Worm (Caenorhabditis elegans) whole organism, L4 larva: ENCODE results near the gene ulp-1.
A peak's percentile ranks its signal among the peaks of the same experiment; 100 is the strongest.

Source experiments
- D1046.2 ChIP-seq: fragments of 200-800 bp; sonication (Bioruptor generic); IDR thresholded peaks from 2 replicates; pipeline ENCODE4 v1.3.6; 2022; ENCODE audit warnings: missing genetic modification characterization, missing compliant biosample characterization
- F26F4.8 ChIP-seq: fragments of 200-800 bp; sonication (Bioruptor generic); conservative IDR thresholded peaks from 2 replicates; pipeline ENCODE4 v1.3.6; 2022; ENCODE audit warnings: missing genetic modification characterization, missing compliant biosample characterization
- T20F7.1 ChIP-seq: fragments of 200-800 bp; sonication (Bioruptor generic); optimal IDR thresholded peaks from 2 replicates; lab custom pipeline; 2018; ENCODE audit warnings: mild to moderate bottlenecking, missing genetic modification characterization, missing compliant biosample characterization
- Y105C5A.15 ChIP-seq: fragments of 200-800 bp; sonication (Bioruptor generic); IDR thresholded peaks from 2 replicates; pipeline ENCODE4 v1.3.6; 2022; ENCODE audit warnings: missing genetic modification characterization, missing compliant biosample characterization
- aha-1 ChIP-seq: fragments of 150-350 bp; peaks from one replicate; lab custom pipeline; 2014; ENCODE audit warnings: missing biosample characterization, missing genetic modification characterization
- arid-1 ChIP-seq: fragments of 200-800 bp; sonication (Bioruptor generic); conservative IDR thresholded peaks from 2 replicates; pipeline ENCODE4 v1.3.6; 2022; ENCODE audit warnings: missing genetic modification reagents, missing genetic modification characterization, missing compliant biosample characterization
- ceh-20 ChIP-seq: fragments of 200-800 bp; sonication (Bioruptor generic); IDR thresholded peaks from 2 replicates; pipeline ENCODE4 v1.3.6; 2022; ENCODE audit warnings: missing genetic modification reagents, missing genetic modification characterization, missing compliant biosample characterization
- ceh-32 ChIP-seq: sonication (generic microtip); optimal IDR thresholded peaks from 2 replicates; lab custom pipeline; 2016; ENCODE audit warnings: mild to moderate bottlenecking, missing genetic modification characterization, missing compliant biosample characterization; ENCODE audit not compliant: poor library complexity
- ceh-82 ChIP-seq: sonication (generic microtip); optimal IDR thresholded peaks from 2 replicates; lab custom pipeline; 2017; ENCODE audit warnings: missing biosample characterization, missing genetic modification characterization
- cey-2 ChIP-seq: sonication (generic microtip); optimal IDR thresholded peaks from 3 replicates; lab custom pipeline; 2017; ENCODE audit warnings: missing genetic modification characterization, mild to moderate bottlenecking, missing compliant biosample characterization, antibody characterized with exemption, borderline replicate concordance; ENCODE audit not compliant: insufficient read depth
- ctbp-1 ChIP-seq: fragments of 200-800 bp; sonication (Bioruptor generic); IDR thresholded peaks from 2 replicates; pipeline ENCODE4 v1.3.6; 2022; ENCODE audit warnings: missing genetic modification reagents, missing genetic modification characterization, missing compliant biosample characterization
- daf-16 ChIP-seq, 3 experiments: sonication (generic microtip); optimal IDR thresholded peaks; 2 replicates each; lab custom pipeline; 2016 to 2017; ENCODE audit warnings: missing genetic modification characterization in 3 of 3, missing genetic modification reagents in 3 of 3, mild to moderate bottlenecking in 2 of 3, missing compliant biosample characterization in 2 of 3, missing biosample characterization in 1 of 3, moderate library complexity in 1 of 3
- daf-19 ChIP-seq: fragments of 200-800 bp; sonication (Bioruptor generic); conservative IDR thresholded peaks from 2 replicates; pipeline ENCODE4 v1.3.6; 2022; ENCODE audit warnings: missing genetic modification characterization, missing compliant biosample characterization
- dmd-6 ChIP-seq: fragments of 200-800 bp; sonication (Bioruptor generic); IDR thresholded peaks from 2 replicates; pipeline ENCODE4 v1.3.6; 2022; ENCODE audit warnings: missing genetic modification reagents, missing genetic modification characterization, missing compliant biosample characterization
- duxl-1 ChIP-seq: sonication (generic microtip); optimal IDR thresholded peaks from 2 replicates; lab custom pipeline; 2016; ENCODE audit warnings: mild to moderate bottlenecking, missing genetic modification characterization, moderate library complexity, missing compliant biosample characterization; ENCODE audit not compliant: poor library complexity
- dve-1 ChIP-seq: sonication (generic microtip); optimal IDR thresholded peaks from 2 replicates; lab custom pipeline; 2017; ENCODE audit warnings: antibody characterized with exemption, mild to moderate bottlenecking, missing genetic modification characterization, missing compliant biosample characterization; ENCODE audit not compliant: insufficient read depth
- gei-8 ChIP-seq: fragments of 200-800 bp; sonication (Bioruptor generic); optimal IDR thresholded peaks from 2 replicates; lab custom pipeline; 2018; ENCODE audit warnings: mild to moderate bottlenecking, missing genetic modification characterization, missing compliant biosample characterization
- hlh-11 ChIP-seq: fragments of 200-800 bp; sonication (Bioruptor generic); optimal IDR thresholded peaks from 2 replicates; lab custom pipeline; 2018; ENCODE audit warnings: mild to moderate bottlenecking, missing genetic modification characterization, missing compliant biosample characterization
- lin-1 ChIP-seq: fragments of 200-800 bp; sonication (Bioruptor generic); IDR thresholded peaks from 2 replicates; pipeline ENCODE4 v1.3.6; 2022; ENCODE audit warnings: missing genetic modification reagents, missing genetic modification characterization, missing compliant biosample characterization
- lin-13 ChIP-seq: fragments of 150-350 bp; optimal IDR thresholded peaks from 2 replicates; lab custom pipeline; 2014; ENCODE audit warnings: missing biosample characterization, missing genetic modification reagents, missing genetic modification characterization
- lin-15B ChIP-seq: fragments of 150-350 bp; sonication (generic microtip); optimal IDR thresholded peaks from 3 replicates; lab custom pipeline; 2014; ENCODE audit warnings: missing biosample characterization, missing genetic modification characterization
- lir-3 ChIP-seq: sonication (generic microtip); optimal IDR thresholded peaks from 2 replicates; lab custom pipeline; 2016; ENCODE audit warnings: mild to moderate bottlenecking, missing genetic modification characterization, missing compliant biosample characterization
- madf-9 ChIP-seq: fragments of 200-800 bp; sonication (Bioruptor generic); conservative IDR thresholded peaks from 2 replicates; pipeline ENCODE4 v1.3.6; 2022; ENCODE audit warnings: missing genetic modification reagents, missing genetic modification characterization, missing compliant biosample characterization
- mdl-1 ChIP-seq, 2 experiments: fragments of 150-350 bp in 1 of 2; sonication (generic microtip) in 1 of 2; optimal IDR thresholded peaks; 2 replicates each; lab custom pipeline; 2014 to 2017; ENCODE audit warnings: missing biosample characterization in 2 of 2, missing genetic modification characterization in 2 of 2
- mes-2 ChIP-seq: sonication (generic microtip); optimal IDR thresholded peaks from 2 replicates; lab custom pipeline; 2016; ENCODE audit warnings: missing genotype, mild to moderate bottlenecking, missing genetic modification characterization, missing compliant biosample characterization; ENCODE audit not compliant: poor library complexity, severe bottlenecking
- mxl-3 ChIP-seq: fragments of 200-800 bp; sonication (Bioruptor generic); optimal IDR thresholded peaks from 2 replicates; lab custom pipeline; 2018; ENCODE audit warnings: mild to moderate bottlenecking, missing genetic modification characterization, missing compliant biosample characterization
- nhr-10 ChIP-seq: fragments of 150-350 bp; optimal IDR thresholded peaks from 2 replicates; lab custom pipeline; 2014; ENCODE audit warnings: missing biosample characterization, missing genetic modification characterization
- nhr-102 ChIP-seq: sonication (generic microtip); optimal IDR thresholded peaks from 2 replicates; lab custom pipeline; 2016; ENCODE audit warnings: mild to moderate bottlenecking, missing genetic modification characterization, moderate library complexity, missing compliant biosample characterization
- nhr-25 ChIP-seq: sonication (generic microtip); optimal IDR thresholded peaks from 2 replicates; lab custom pipeline; 2017; ENCODE audit warnings: missing genetic modification characterization, mild to moderate bottlenecking, missing compliant biosample characterization, antibody characterized with exemption, moderate library complexity, borderline replicate concordance; ENCODE audit not compliant: insufficient read depth
- nhr-28 ChIP-seq: fragments of 150-350 bp; optimal IDR thresholded peaks from 2 replicates; lab custom pipeline; 2014; ENCODE audit warnings: missing biosample characterization, missing genetic modification characterization
- php-3 ChIP-seq: fragments of 200-800 bp; sonication (Bioruptor generic); IDR thresholded peaks from 2 replicates; pipeline ENCODE4 v1.3.6; 2022; ENCODE audit warnings: missing genetic modification reagents, missing genetic modification characterization, missing compliant biosample characterization
- pqm-1 ChIP-seq: sonication (generic microtip); optimal IDR thresholded peaks from 2 replicates; lab custom pipeline; 2017; ENCODE audit warnings: missing biosample characterization, missing genetic modification characterization
- skn-1 ChIP-seq: fragments of 150-350 bp; optimal IDR thresholded peaks from 2 replicates; lab custom pipeline; 2014; ENCODE audit warnings: missing biosample characterization, missing genetic modification characterization
- snpc-1.2 ChIP-seq: fragments of 200-800 bp; sonication (Bioruptor generic); IDR thresholded peaks from 2 replicates; pipeline ENCODE4 v1.3.6; 2022; ENCODE audit warnings: missing genetic modification reagents, missing genetic modification characterization, missing compliant biosample characterization
- snpc-4 ChIP-seq: fragments of 150-350 bp; optimal IDR thresholded peaks from 2 replicates; lab custom pipeline; 2014; ENCODE audit warnings: missing biosample characterization, missing genetic modification characterization
- spr-1 ChIP-seq: sonication (generic microtip); optimal IDR thresholded peaks from 2 replicates; lab custom pipeline; 2016; ENCODE audit warnings: mild to moderate bottlenecking, missing genetic modification characterization, missing compliant biosample characterization
- spr-3 ChIP-seq: fragments of 200-800 bp; sonication (Bioruptor generic); optimal IDR thresholded peaks from 2 replicates; lab custom pipeline; 2018; ENCODE audit warnings: mild to moderate bottlenecking, missing genetic modification characterization, missing compliant biosample characterization
- tra-1 ChIP-seq: fragments of 200-800 bp; sonication (Bioruptor generic); IDR thresholded peaks from 2 replicates; pipeline ENCODE4 v1.3.6; 2022; ENCODE audit warnings: missing genetic modification reagents, missing genetic modification characterization, missing compliant biosample characterization
- unc-130 ChIP-seq: sonication (generic microtip); optimal IDR thresholded peaks from 2 replicates; lab custom pipeline; 2016; ENCODE audit warnings: missing genetic modification reagents, missing genetic modification characterization, missing compliant biosample characterization
- unc-62 ChIP-seq, 3 experiments: fragments of 150-350 bp in 1 of 3; sonication (generic microtip); optimal IDR thresholded peaks in 2 of 3; peaks in 1 of 3; 1 replicate in 1 of 3; 2 replicates in 2 of 3; lab custom pipeline; 2014 to 2017; ENCODE audit warnings: missing biosample characterization in 3 of 3, missing genetic modification characterization in 3 of 3, missing genetic modification reagents in 3 of 3, missing genotype in 1 of 3
- vab-7 ChIP-seq: fragments of 200-800 bp; sonication (Bioruptor generic); IDR thresholded peaks from 2 replicates; pipeline ENCODE4 v1.3.6; 2022; ENCODE audit warnings: missing genetic modification reagents, missing genetic modification characterization, missing compliant biosample characterization

ulp-1 gene

DNA sequence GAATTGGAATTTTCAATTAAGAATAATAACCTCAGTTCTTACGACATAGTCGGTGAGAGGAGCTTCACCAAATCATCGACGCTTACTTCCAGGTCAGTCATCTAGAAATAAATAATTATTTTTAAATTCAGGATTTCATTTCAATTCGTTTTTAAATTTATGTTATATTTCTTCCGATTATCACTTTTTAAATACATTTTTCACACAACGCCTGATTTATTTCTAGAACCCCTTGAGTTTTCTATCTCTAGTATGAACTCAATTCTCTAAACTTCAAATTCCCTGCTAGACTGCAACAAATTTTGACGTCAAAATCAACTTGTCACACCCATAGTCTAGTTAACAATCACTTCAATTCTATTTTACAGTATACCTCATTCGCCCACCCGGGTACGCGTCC lies 20.1 kb downstream of the ulp-1 start, which contains the start of gene Y54H5A.2:
Y54H5A.2 (minus strand) TSS at position 101 of the 400 bp plus-strand sequence.
- TF ChIP-seq aha-1 (no peak), ceh-32 (tag; lab: Kevin White, UChicago) (no peak), unc-62 (GFP tag; optimal IDR thresholded peaks at IDR 0.05 in 1 of 2; lab: Kevin White, UChicago) (peak in 1 of 2 experiments; percentile 9), unc-62 (tag; optimal IDR thresholded peaks at IDR 0.05; lab: Kevin White, UChicago) (no peak)
- TF ChIP-seq, all 104 proteins: peak for 1

DNA sequence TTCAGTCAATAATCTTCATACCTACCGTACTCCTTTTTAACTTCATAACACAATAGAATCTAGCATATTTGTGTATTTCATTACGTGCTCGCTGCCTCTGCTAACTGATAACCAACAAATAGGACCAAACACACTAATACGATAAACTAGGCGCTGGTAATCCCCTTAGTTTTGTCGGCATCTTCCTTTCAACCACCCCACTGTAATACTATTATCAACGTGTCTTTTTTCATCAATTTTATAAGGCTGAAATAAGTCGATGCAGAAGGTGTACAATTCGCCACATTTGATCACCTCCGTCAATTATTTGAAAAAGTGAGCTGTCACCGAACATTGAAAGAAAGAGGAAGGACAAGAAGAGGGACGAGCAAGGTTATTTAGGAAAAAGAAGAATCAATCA lies 22.2 kb downstream of the ulp-1 start:
- TF ChIP-seq ceh-82 (tag; lab: Kevin White, UChicago) = no peak
- TF ChIP-seq T20F7.1 (GFP tag; lab: Kevin White, UChicago) = no peak
- no peak for TF ChIP-seq lin-13 (GFP tag; lab: Kevin White, UChicago)
- TF ChIP-seq unc-62 (GFP tag; optimal IDR thresholded peaks at IDR 0.05 in 1 of 2; lab: Kevin White, UChicago) = peak in 1 of 2 experiments; percentile 83
- no peak for TF ChIP-seq unc-62 (tag; optimal IDR thresholded peaks at IDR 0.05; lab: Kevin White, UChicago)
- TF ChIP-seq gei-8 (GFP tag; lab: Kevin White, UChicago) = no peak
- TF ChIP-seq daf-16 (GFP tag; optimal IDR thresholded peaks at IDR 0.05; lab: Kevin White, UChicago) = no peak
- TF ChIP-seq daf-16 (tag; optimal IDR thresholded peaks at IDR 0.05; lab: Kevin White, UChicago) = peak; percentile 43
- no peak for TF ChIP-seq F26F4.8 (GFP tag; lab: Robert Waterston, UW)
- no peak for TF ChIP-seq unc-130 (GFP tag; lab: Kevin White, UChicago)
- no peak for TF ChIP-seq madf-9 (GFP tag; lab: Robert Waterston, UW)
- TF ChIP-seq Y105C5A.15 = no peak
- peak; percentile 35 for TF ChIP-seq pqm-1 (tag; lab: Kevin White, UChicago)
- no peak for TF ChIP-seq duxl-1 (tag; lab: Kevin White, UChicago)
- TF ChIP-seq cey-2 (tag; lab: Kevin White, UChicago) = no peak

DNA sequence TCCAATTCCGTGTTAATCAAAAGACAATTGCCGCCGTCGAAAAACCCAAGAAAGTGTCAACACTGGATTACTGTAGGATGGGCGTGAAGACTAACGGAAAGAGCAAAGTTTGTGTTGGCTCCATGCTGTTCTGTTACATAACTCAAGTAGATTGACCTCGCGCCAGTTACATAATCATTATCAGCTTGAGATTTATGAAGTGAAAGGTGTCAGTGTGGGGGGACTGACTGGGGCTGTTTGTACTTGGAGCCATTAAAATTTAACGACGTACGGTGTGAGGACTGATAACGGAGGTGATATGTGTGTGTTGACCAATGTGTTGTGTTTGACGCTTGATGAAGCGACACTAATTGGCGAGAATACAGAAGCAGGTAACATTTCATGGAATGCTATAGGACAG lies 22.9 kb downstream of the ulp-1 start:
- TF ChIP-seq arid-1 (no peak), ceh-20 (GFP tag; lab: Robert Waterston, UW) (peak; percentile 84), mes-2 (tag; lab: Kevin White, UChicago) (no peak), vab-7 (GFP tag; lab: Robert Waterston, UW) (no peak), lin-1 (GFP tag; lab: Robert Waterston, UW) (0 out of 2 replicates have a peak, but pooled peaks have one; percentile 22), mxl-3 (GFP tag; lab: Kevin White, UChicago) (peak; percentile 33), hlh-11 (tag; lab: Kevin White, UChicago) (peak; percentile 65), daf-16 (GFP tag; optimal IDR thresholded peaks at IDR 0.05; lab: Kevin White, UChicago) (no peak), daf-16 (tag; optimal IDR thresholded peaks at IDR 0.05; lab: Kevin White, UChicago) (peak; percentile 86), skn-1 (tag; lab: Kevin White, UChicago) (no peak), mdl-1 (tag; optimal IDR thresholded peaks at IDR 0.05; lab: Kevin White, UChicago) (no peak), dmd-6 (GFP tag; lab: Robert Waterston, UW) (peak; percentile 65), nhr-10 (tag; lab: Kevin White, UChicago) (no peak), nhr-25 (no peak), nhr-102 (tag; lab: Kevin White, UChicago) (no peak), pqm-1 (tag; lab: Kevin White, UChicago) (peak; percentile 39), ctbp-1 (GFP tag; lab: Robert Waterston, UW) (no peak), snpc-1.2 (GFP tag; lab: Robert Waterston, UW) (no peak), unc-62 (GFP tag; optimal IDR thresholded peaks at IDR 0.05 in 1 of 2; lab: Kevin White, UChicago) (peak in 1 of 2 experiments; percentile 70), unc-62 (tag; optimal IDR thresholded peaks at IDR 0.05; lab: Kevin White, UChicago) (no peak), dve-1 (tag; lab: Kevin White, UChicago) (peak; percentile 71), nhr-28 (tag; lab: Kevin White, UChicago) (peak; percentile 48), lir-3 (tag; lab: Kevin White, UChicago) (no peak), tra-1 (GFP tag; lab: Robert Waterston, UW) (peak; percentile 78), D1046.2 (GFP tag; lab: Robert Waterston, UW) (no peak), spr-1 (tag; lab: Kevin White, UChicago) (no peak), lin-15B (tag; lab: Kevin White, UChicago) (no peak), php-3 (GFP tag; lab: Robert Waterston, UW) (peak; percentile 98), daf-19 (GFP tag; lab: Robert Waterston, UW) (no peak), spr-3 (no peak), snpc-4 (tag; lab: Kevin White, UChicago) (no peak)
- TF ChIP-seq, all 104 proteins: peak for 12
